Worm (Caenorhabditis elegans): ENCODE data around the gene F46E10.18.

Gene F46E10.18

ce11 chrV:6509717-6510116 is 11.1 kb upstream of the F46E10.18 start, which contains the start of gene ubh-2:
ubh-2 (minus strand) TSS chrV:6509817.
- TF ChIP-seq pha-4 (tag; optimal IDR thresholded peaks at IDR 0.05) (no peak), F57C9.4 (tag; optimal IDR thresholded peaks at IDR 0.05) (no peak), ztf-25 (GFP tag; IDR thresholded peaks at IDR 0.05) (no peak), mxl-1 (tag; optimal IDR thresholded peaks at IDR 0.05) (no peak), egrh-3 (GFP tag; IDR thresholded peaks at IDR 0.05) (no peak), xnd-1 (tag; optimal IDR thresholded peaks at IDR 0.05) (no peak), sea-2 (GFP tag; IDR thresholded peaks at IDR 0.05) (no peak), egl-44 (GFP tag; IDR thresholded peaks at IDR 0.05) (no peak), Y53F4B.3 (GFP tag; IDR thresholded peaks at IDR 0.05) (no peak), Y53G8AR.9 (GFP tag; conservative IDR thresholded peaks at IDR 0.05) (no peak), athp-1 (tag; optimal IDR thresholded peaks at IDR 0.05) (no peak), madf-3 (GFP tag; IDR thresholded peaks at IDR 0.05) (no peak), fkh-3 (tag; optimal IDR thresholded peaks at IDR 0.05) (no peak), F22D6.2 (tag; optimal IDR thresholded peaks at IDR 0.05) (no peak), Y56A3A.18 (GFP tag; IDR thresholded peaks at IDR 0.05) (no peak), mcd-1 (GFP tag; IDR thresholded peaks at IDR 0.05) (no peak)

- TF ChIP-seq lsl-1 (GFP tag; optimal IDR thresholded peaks at IDR 0.05): peak; percentile 88
- peak; percentile 49; the same call in 1 of the 2 replicates for TF ChIP-seq madf-6 (GFP tag; IDR thresholded peaks at IDR 0.05)
- TF ChIP-seq xnd-1 (tag; optimal IDR thresholded peaks at IDR 0.05): peak; percentile 3
- TF ChIP-seq mel-28 (tag; optimal IDR thresholded peaks at IDR 0.05; ENCODE audit: borderline replicate concordance): no peak
Measured at ce11 chrV:6510622-6511021, 10.2 kb upstream of the F46E10.18 start.

- TF ChIP-seq nfyb-1 (GFP tag; IDR thresholded peaks at IDR 0.05) (0 out of 2 replicates have a peak, but pooled peaks have one; percentile 10), lin-54 (GFP tag; optimal IDR thresholded peaks at IDR 0.05) (no peak), tbx-9 (tag; optimal IDR thresholded peaks at IDR 0.05; ENCODE audit: borderline replicate concordance) (no peak)
Measured at ce11 chrV:6511121-6511520, 9.7 kb upstream of the F46E10.18 start, which contains the start of gene ubh-1. ubh-1 (minus strand) TSS chrV:6511409.

ce11 chrV:6513356-6513755 is 7.5 kb upstream of the F46E10.18 start:
- TF ChIP-seq let-607 (tag; optimal IDR thresholded peaks at IDR 0.05) (peak in 1 of 2 experiments; percentile 87), madf-6 (GFP tag; IDR thresholded peaks at IDR 0.05) (no peak), ztf-25 (GFP tag; IDR thresholded peaks at IDR 0.05) (no peak), B0261.1 (tag; optimal IDR thresholded peaks at IDR 0.05) (no peak)

- TF ChIP-seq mxl-1 (tag; optimal IDR thresholded peaks at IDR 0.05): no peak
- no peak for TF ChIP-seq tbp1 (GFP tag; optimal IDR thresholded peaks at IDR 0.05)
- no peak for TF ChIP-seq ceh-100 (GFP tag; IDR thresholded peaks at IDR 0.05)
- no peak for TF ChIP-seq Y53G8AR.9 (GFP tag; conservative IDR thresholded peaks at IDR 0.05)
- no peak for TF ChIP-seq sdz-38 (tag; optimal IDR thresholded peaks at IDR 0.05)
- no peak for TF ChIP-seq ztf-22 (GFP tag; optimal IDR thresholded peaks at IDR 0.05)
- TF ChIP-seq ceh-91 (GFP tag; IDR thresholded peaks at IDR 0.05): no peak
- no peak for TF ChIP-seq aptf-3 (GFP tag; IDR thresholded peaks at IDR 0.05)
- no peak for TF ChIP-seq B0019.2 (GFP tag; conservative IDR thresholded peaks at IDR 0.05)
- no peak for TF ChIP-seq fkh-3 (tag; optimal IDR thresholded peaks at IDR 0.05)
- no peak for TF ChIP-seq egrh-3 (GFP tag; IDR thresholded peaks at IDR 0.05)
- no peak for TF ChIP-seq mcd-1 (GFP tag; IDR thresholded peaks at IDR 0.05)
- TF ChIP-seq egl-44 (GFP tag; IDR thresholded peaks at IDR 0.05): no peak
- TF ChIP-seq hsf-1 (GFP tag; IDR thresholded peaks at IDR 0.05): no peak
- no peak for TF ChIP-seq madf-8 (GFP tag; conservative IDR thresholded peaks at IDR 0.05)
- no peak for TF ChIP-seq hmg-1.2 (GFP tag; IDR thresholded peaks at IDR 0.05)
- no peak for TF ChIP-seq attf-3 (GFP tag; conservative IDR thresholded peaks at IDR 0.05)
- TF ChIP-seq nhr-120 (GFP tag; IDR thresholded peaks at IDR 0.05): no peak
- TF ChIP-seq nhr-27 (tag; optimal IDR thresholded peaks at IDR 0.05): no peak
- no peak for TF ChIP-seq F52B5.7 (tag; optimal IDR thresholded peaks at IDR 0.05)
Measured at ce11 chrV:6513786-6514430, 6.9 kb upstream of the F46E10.18 start.

All from whole organism, young adult.